Fruit fly (Drosophila melanogaster) whole organism, embryonic: Measurements from ENCODE around the gene dikar.

Source experiments
- Lhr ChIP-seq: fragments of 200-800 bp; sonication (Bioruptor generic); optimal IDR thresholded peaks from 3 replicates; lab custom pipeline; 2017; ENCODE audit warnings: mild to moderate bottlenecking, missing biosample characterization, missing genetic modification reagents, missing genetic modification characterization
- Nf-YA ChIP-seq: fragments of 200-800 bp; sonication (Bioruptor generic); IDR thresholded peaks from 2 replicates; pipeline ENCODE4 v1.3.6; 2022; ENCODE audit warnings: missing biosample characterization, missing genetic modification characterization
- NfI ChIP-seq: fragments of 200-800 bp; sonication (Bioruptor generic); optimal IDR thresholded peaks from 3 replicates; lab custom pipeline; 2018; ENCODE audit warnings: missing biosample characterization, mild to moderate bottlenecking, missing genetic modification characterization, moderate library complexity
- z ChIP-seq: fragments of 200-800 bp; sonication (Bioruptor generic); IDR thresholded peaks from 3 replicates; pipeline ENCODE4 v1.3.6; 2022; ENCODE audit warnings: missing biosample characterization, missing genetic modification characterization

DNA sequence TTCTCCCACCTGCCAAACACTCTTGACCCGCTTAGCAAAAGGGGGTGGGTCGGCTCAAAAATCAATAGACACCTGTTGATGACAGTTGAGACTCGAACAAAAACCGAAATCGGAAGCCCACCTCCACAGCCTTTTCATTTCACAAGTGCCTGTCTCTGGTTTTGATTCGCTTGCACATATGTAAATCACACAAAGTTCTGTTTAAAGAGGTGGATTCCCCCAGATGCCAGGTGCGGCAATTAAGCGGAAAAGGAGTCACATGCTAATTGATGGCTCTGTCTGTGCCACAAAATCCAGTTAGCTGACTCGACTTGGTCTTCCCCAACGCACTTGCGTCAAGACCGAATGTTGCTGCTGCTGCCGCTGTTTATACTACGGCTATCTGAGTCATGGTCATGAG is 18.5 kb downstream of the dikar start:
- TF ChIP-seq NfI (no peak), Nf-YA (no peak), z (GFP tag; lab: Robert Waterston, UW) (no peak), Lhr (no peak)
